Worm (Caenorhabditis elegans) whole organism, L2 larva: Measurements from ENCODE around the gene C56G2.9.
A peak's percentile ranks its signal among the peaks of the same experiment; 100 is the strongest.

Experiments used
- C34F6.9 ChIP-seq: fragments of 150-350 bp; optimal IDR thresholded peaks from 2 replicates; lab custom pipeline; 2014; ENCODE audit warnings: missing biosample characterization, missing genetic modification characterization
- F13H6.1 ChIP-seq: sonication (generic microtip); optimal IDR thresholded peaks from 2 replicates; lab custom pipeline; 2016; ENCODE audit warnings: missing genetic modification characterization, missing compliant biosample characterization
- R02D3.7 ChIP-seq: fragments of 150-350 bp; optimal IDR thresholded peaks from 2 replicates; lab custom pipeline; 2014; ENCODE audit warnings: missing biosample characterization, missing genetic modification characterization
- Y55F3AM.14 ChIP-seq: fragments of 200-800 bp; sonication (Bioruptor generic); optimal IDR thresholded peaks from 2 replicates; lab custom pipeline; 2018; ENCODE audit warnings: mild to moderate bottlenecking, missing genetic modification characterization, missing compliant biosample characterization
- ZK546.5 ChIP-seq: sonication (generic microtip); optimal IDR thresholded peaks from 2 replicates; lab custom pipeline; 2017; ENCODE audit warnings: missing biosample characterization, missing genetic modification characterization
- alr-1 ChIP-seq: fragments of 150-350 bp; optimal IDR thresholded peaks from 2 replicates; lab custom pipeline; 2014; ENCODE audit warnings: missing biosample characterization, missing genetic modification characterization
- aly-2 ChIP-seq: fragments of 150-350 bp; optimal IDR thresholded peaks from 2 replicates; lab custom pipeline; 2014; ENCODE audit warnings: missing biosample characterization, missing genetic modification characterization
- ama-1 ChIP-seq: fragments of 150-350 bp; optimal IDR thresholded peaks from 2 replicates; lab custom pipeline; 2018; ENCODE audit warnings: inconsistent platforms
- blmp-1 ChIP-seq: sonication (generic microtip); optimal IDR thresholded peaks from 2 replicates; lab custom pipeline; 2017; ENCODE audit warnings: missing genetic modification characterization, mild to moderate bottlenecking, missing compliant biosample characterization, antibody characterized with exemption, moderate library complexity; ENCODE audit not compliant: insufficient read depth
- ceh-16 ChIP-seq: fragments of 150-350 bp; optimal IDR thresholded peaks from 2 replicates; lab custom pipeline; 2014; ENCODE audit warnings: missing biosample characterization, missing genetic modification characterization
- ceh-82 ChIP-seq: fragments of 150-350 bp; optimal IDR thresholded peaks from 2 replicates; lab custom pipeline; 2014; ENCODE audit warnings: missing biosample characterization, missing genetic modification characterization
- crh-2 ChIP-seq: sonication (generic microtip); optimal IDR thresholded peaks from 2 replicates; lab custom pipeline; 2017; ENCODE audit warnings: missing biosample characterization, missing genetic modification characterization
- dmd-4 ChIP-seq: sonication (generic microtip); optimal IDR thresholded peaks from 2 replicates; lab custom pipeline; 2017; ENCODE audit warnings: missing biosample characterization, missing genetic modification characterization
- egl-27 ChIP-seq: sonication (generic microtip); optimal IDR thresholded peaks from 3 replicates; lab custom pipeline; 2017; ENCODE audit warnings: missing biosample characterization, missing genetic modification reagents, missing genetic modification characterization
- elt-1 ChIP-seq: fragments of 150-350 bp; optimal IDR thresholded peaks from 2 replicates; lab custom pipeline; 2014; ENCODE audit warnings: missing biosample characterization, missing genetic modification characterization
- elt-3 ChIP-seq: sonication (generic microtip); optimal IDR thresholded peaks from 2 replicates; lab custom pipeline; 2017; ENCODE audit warnings: missing biosample characterization, missing genetic modification characterization
- fos-1 ChIP-seq: fragments of 150-350 bp; optimal IDR thresholded peaks from 2 replicates; lab custom pipeline; 2014; ENCODE audit warnings: missing biosample characterization, missing genetic modification characterization
- gmeb-1 ChIP-seq: fragments of 150-350 bp; optimal IDR thresholded peaks from 2 replicates; lab custom pipeline; 2014; ENCODE audit warnings: missing biosample characterization, missing genetic modification characterization
- lin-11 ChIP-seq: fragments of 150-350 bp; sonication (generic microtip); optimal IDR thresholded peaks from 2 replicates; lab custom pipeline; 2014; ENCODE audit warnings: missing biosample characterization, missing genetic modification characterization, inconsistent platforms, mixed read lengths
- lin-13 ChIP-seq: fragments of 150-350 bp; optimal IDR thresholded peaks from 2 replicates; lab custom pipeline; 2014; ENCODE audit warnings: missing biosample characterization, missing genetic modification reagents, missing genetic modification characterization
- lin-39 ChIP-seq: fragments of 150-350 bp; optimal IDR thresholded peaks from 2 replicates; lab custom pipeline; 2014; ENCODE audit warnings: missing biosample characterization, missing genetic modification reagents, missing genetic modification characterization
- lsy-2 ChIP-seq, 2 experiments: fragments of 150-350 bp in 1 of 2; sonication (generic microtip) in 1 of 2; optimal IDR thresholded peaks; 2 replicates each; lab custom pipeline; 2014 to 2017; ENCODE audit warnings: missing biosample characterization in 2 of 2, missing genetic modification characterization in 2 of 2
- mab-5 ChIP-seq: fragments of 150-350 bp; optimal IDR thresholded peaks from 2 replicates; lab custom pipeline; 2014; ENCODE audit warnings: missing biosample characterization, missing genetic modification characterization
- mbf-1 ChIP-seq: sonication (generic microtip); optimal IDR thresholded peaks from 2 replicates; lab custom pipeline; 2017; ENCODE audit warnings: missing biosample characterization, missing genetic modification characterization
- mdl-1 ChIP-seq, 2 experiments: fragments of 150-350 bp in 1 of 2; sonication (generic microtip) in 1 of 2; optimal IDR thresholded peaks; 2 replicates each; lab custom pipeline; 2017; ENCODE audit warnings: missing biosample characterization in 2 of 2, missing genetic modification characterization in 2 of 2
- nhr-10 ChIP-seq: sonication (generic microtip); optimal IDR thresholded peaks from 2 replicates; lab custom pipeline; 2017; ENCODE audit warnings: missing biosample characterization, missing genetic modification characterization
- nhr-11 ChIP-seq: fragments of 150-350 bp; optimal IDR thresholded peaks from 2 replicates; lab custom pipeline; 2014; ENCODE audit warnings: missing biosample characterization, missing genetic modification characterization
- nhr-12 ChIP-seq: fragments of 150-350 bp; optimal IDR thresholded peaks from 2 replicates; lab custom pipeline; 2014; ENCODE audit warnings: missing biosample characterization, missing genetic modification characterization
- nhr-129 ChIP-seq: fragments of 150-350 bp; optimal IDR thresholded peaks from 2 replicates; lab custom pipeline; 2014; ENCODE audit warnings: missing biosample characterization, missing genetic modification characterization
- nhr-21 ChIP-seq: fragments of 150-350 bp; optimal IDR thresholded peaks from 2 replicates; lab custom pipeline; 2014; ENCODE audit warnings: missing biosample characterization, missing genetic modification characterization
- nhr-23 ChIP-seq: fragments of 150-350 bp; optimal IDR thresholded peaks from 2 replicates; lab custom pipeline; 2014; ENCODE audit warnings: missing biosample characterization, missing genetic modification reagents, missing genetic modification characterization
- nhr-237 ChIP-seq: fragments of 150-350 bp; optimal IDR thresholded peaks from 2 replicates; lab custom pipeline; 2014; ENCODE audit warnings: missing biosample characterization, missing genetic modification characterization
- nhr-25 ChIP-seq: fragments of 150-350 bp; sonication (generic microtip); optimal IDR thresholded peaks from 3 replicates; lab custom pipeline; 2014; ENCODE audit warnings: missing biosample characterization, missing genetic modification characterization
- nhr-6 ChIP-seq: fragments of 150-350 bp; optimal IDR thresholded peaks from 2 replicates; lab custom pipeline; 2014; ENCODE audit warnings: missing biosample characterization, missing genetic modification characterization
- nhr-77 ChIP-seq: fragments of 150-350 bp; optimal IDR thresholded peaks from 2 replicates; lab custom pipeline; 2014; ENCODE audit warnings: missing biosample characterization, missing genetic modification characterization
- peb-1 ChIP-seq: fragments of 150-350 bp; optimal IDR thresholded peaks from 2 replicates; lab custom pipeline; 2014; ENCODE audit warnings: missing biosample characterization, missing genetic modification characterization
- sem-4 ChIP-seq: fragments of 150-350 bp; optimal IDR thresholded peaks from 2 replicates; lab custom pipeline; 2014; ENCODE audit warnings: missing biosample characterization, missing genetic modification reagents, missing genetic modification characterization
- skn-1 ChIP-seq: sonication (generic microtip); optimal IDR thresholded peaks from 2 replicates; lab custom pipeline; 2017; ENCODE audit warnings: missing biosample characterization, missing genetic modification characterization
- sma-3 ChIP-seq: sonication (generic microtip); optimal IDR thresholded peaks from 2 replicates; lab custom pipeline; 2016; ENCODE audit warnings: missing genetic modification reagents, missing genetic modification characterization, missing compliant biosample characterization
- sma-9 ChIP-seq, 2 experiments: fragments of 150-350 bp in 1 of 2; sonication (generic microtip) in 1 of 2; optimal IDR thresholded peaks; 2 replicates each; lab custom pipeline; 2014 to 2016; ENCODE audit warnings: missing genetic modification characterization in 2 of 2, mild to moderate bottlenecking in 1 of 2, missing biosample characterization in 1 of 2, missing compliant biosample characterization in 1 of 2, missing genetic modification reagents in 1 of 2, moderate library complexity in 1 of 2
- snpc-4 ChIP-seq: fragments of 150-350 bp; optimal IDR thresholded peaks from 2 replicates; lab custom pipeline; 2014; ENCODE audit warnings: missing biosample characterization, missing genetic modification characterization
- unc-39 ChIP-seq: fragments of 150-350 bp; optimal IDR thresholded peaks from 2 replicates; lab custom pipeline; 2014; ENCODE audit warnings: missing biosample characterization, missing genetic modification characterization
- unc-55 ChIP-seq: fragments of 150-350 bp; sonication (generic microtip); optimal IDR thresholded peaks from 3 replicates; lab custom pipeline; 2014; ENCODE audit warnings: missing biosample characterization, missing genetic modification reagents, missing genetic modification characterization
- unc-62 ChIP-seq: fragments of 150-350 bp; optimal IDR thresholded peaks from 2 replicates; lab custom pipeline; 2014; ENCODE audit warnings: missing biosample characterization, missing genetic modification reagents, missing genetic modification characterization
- zag-1 ChIP-seq: fragments of 150-350 bp; optimal IDR thresholded peaks from 2 replicates; lab custom pipeline; 2014; ENCODE audit warnings: missing biosample characterization, missing genetic modification characterization
- ztf-1 ChIP-seq: fragments of 200-800 bp; sonication (Bioruptor generic); conservative IDR thresholded peaks from 2 replicates; pipeline ENCODE4 v1.3.6; 2022; ENCODE audit warnings: missing genetic modification characterization, missing compliant biosample characterization
- ztf-11 ChIP-seq: sonication (generic microtip); optimal IDR thresholded peaks from 2 replicates; lab custom pipeline; 2017; ENCODE audit warnings: missing biosample characterization, missing genetic modification characterization
- ztf-4 ChIP-seq: fragments of 150-350 bp; optimal IDR thresholded peaks from 2 replicates; lab custom pipeline; 2014; ENCODE audit warnings: missing biosample characterization, missing genetic modification characterization

C56G2.9 gene

ce11 chrIII:6348578-6348977, 5.4 kb upstream of the C56G2.9 start:
- no peak for TF ChIP-seq alr-1 (tag; lab: Kevin White, UChicago)
- TF ChIP-seq nhr-12 (tag; lab: Kevin White, UChicago): no peak
- no peak for TF ChIP-seq nhr-23 (tag; lab: Kevin White, UChicago)
- no peak for TF ChIP-seq lin-13 (GFP tag; lab: Kevin White, UChicago)
- no peak for TF ChIP-seq gmeb-1 (tag; lab: Kevin White, UChicago)
- no peak for TF ChIP-seq lin-11 (tag; lab: Kevin White, UChicago)
- TF ChIP-seq R02D3.7 (tag; lab: Kevin White, UChicago): no peak
- no peak for TF ChIP-seq dmd-4 (tag; lab: Kevin White, UChicago)
- no peak for TF ChIP-seq ZK546.5 (tag; lab: Kevin White, UChicago)
- no peak for TF ChIP-seq ama-1 (lab: Kevin White, UChicago)
- TF ChIP-seq ztf-11 (tag; lab: Kevin White, UChicago): no peak
- TF ChIP-seq ceh-16 (tag; lab: Kevin White, UChicago): no peak
- no peak for TF ChIP-seq elt-3 (tag; lab: Kevin White, UChicago)
- peak; percentile 12 to 64 for TF ChIP-seq lsy-2 (tag; optimal IDR thresholded peaks at IDR 0.05; lab: Kevin White, UChicago)
- no peak for TF ChIP-seq nhr-25 (tag; lab: Kevin White, UChicago)
- TF ChIP-seq egl-27 (tag; lab: Kevin White, UChicago): no peak
- no peak for TF ChIP-seq nhr-21
- peak; percentile 6 for TF ChIP-seq unc-55 (GFP tag; lab: Kevin White, UChicago)
- peak; percentile 60 for TF ChIP-seq crh-2
- TF ChIP-seq ztf-4 (tag; lab: Kevin White, UChicago): no peak
- no peak for TF ChIP-seq ztf-1 (GFP tag; lab: Robert Waterston, UW)
- no peak for TF ChIP-seq sma-3 (GFP tag; lab: Kevin White, UChicago)
- peak; percentile 55 for TF ChIP-seq sem-4 (tag; lab: Kevin White, UChicago)
- TF ChIP-seq F13H6.1: peak; percentile 57
- no peak for TF ChIP-seq unc-62 (GFP tag; lab: Kevin White, UChicago)
- TF ChIP-seq C34F6.9: peak; percentile 53
- TF ChIP-seq aly-2: no peak
- TF ChIP-seq nhr-77: no peak
- no peak for TF ChIP-seq mab-5 (tag; lab: Kevin White, UChicago)
- peak; percentile 35 for TF ChIP-seq zag-1 (tag; lab: Kevin White, UChicago)
- peak in 1 of 2 experiments; percentile 75 for TF ChIP-seq mdl-1 (tag; optimal IDR thresholded peaks at IDR 0.05; lab: Kevin White, UChicago)
- no peak for TF ChIP-seq fos-1 (tag; lab: Kevin White, UChicago)
- TF ChIP-seq peb-1: no peak
- no peak for TF ChIP-seq nhr-6 (tag; lab: Kevin White, UChicago)
- TF ChIP-seq sma-9 (GFP tag; optimal IDR thresholded peaks at IDR 0.05; lab: Kevin White, UChicago): peak; percentile 44
- TF ChIP-seq sma-9 (tag; optimal IDR thresholded peaks at IDR 0.05; lab: Kevin White, UChicago): no peak
- TF ChIP-seq nhr-129 (tag; lab: Kevin White, UChicago): peak; percentile 43
- TF ChIP-seq elt-1 (tag; lab: Kevin White, UChicago): no peak
- TF ChIP-seq skn-1 (tag; lab: Kevin White, UChicago): no peak
- no peak for TF ChIP-seq nhr-11
- no peak for TF ChIP-seq Y55F3AM.14 (GFP tag; lab: Kevin White, UChicago)
- TF ChIP-seq ceh-82: no peak
- TF ChIP-seq mbf-1 (tag; lab: Kevin White, UChicago): no peak
- TF ChIP-seq nhr-10 (tag; lab: Kevin White, UChicago): no peak
- no peak for TF ChIP-seq blmp-1 (tag; lab: Kevin White, UChicago)
- no peak for TF ChIP-seq lin-39
- TF ChIP-seq unc-39 (tag; lab: Kevin White, UChicago): no peak
- TF ChIP-seq snpc-4 (tag; lab: Kevin White, UChicago): no peak
- no peak for TF ChIP-seq nhr-237 (tag; lab: Kevin White, UChicago)
